Worm (Caenorhabditis elegans) whole organism, young adult: ENCODE measurements around the gene pssy-1.
A peak's percentile ranks its signal among the peaks of the same experiment; 100 is the strongest.

Experiments
- C17E4.6 ChIP-seq: fragments of 200-800 bp; sonication (Bioruptor generic); IDR thresholded peaks from 2 replicates; pipeline ENCODE4 v1.3.6; 2022; ENCODE audit warnings: missing genetic modification reagents, missing genetic modification characterization, missing compliant biosample characterization
- F10E7.11 ChIP-seq: sonication (generic microtip); optimal IDR thresholded peaks from 2 replicates; lab custom pipeline; 2017; ENCODE audit warnings: mild to moderate bottlenecking, missing genetic modification characterization, moderate library complexity, missing compliant biosample characterization
- F22D6.2 ChIP-seq: sonication (generic microtip); optimal IDR thresholded peaks from 2 replicates; lab custom pipeline; 2016; ENCODE audit warnings: mild to moderate bottlenecking, missing genetic modification characterization, missing compliant biosample characterization
- F23B12.7 ChIP-seq: sonication (generic microtip); optimal IDR thresholded peaks from 2 replicates; lab custom pipeline; 2017; ENCODE audit warnings: missing genetic modification characterization, mild to moderate bottlenecking, missing compliant biosample characterization, antibody characterized with exemption, moderate library complexity; ENCODE audit not compliant: insufficient read depth
- F37B4.10 ChIP-seq: fragments of 200-800 bp; sonication (Bioruptor generic); IDR thresholded peaks from 2 replicates; pipeline ENCODE4 v1.3.6; 2022; ENCODE audit warnings: missing genetic modification characterization, missing compliant biosample characterization
- F52B5.7 ChIP-seq: sonication (generic microtip); optimal IDR thresholded peaks from 2 replicates; lab custom pipeline; 2016; ENCODE audit warnings: mild to moderate bottlenecking, missing genetic modification characterization, missing compliant biosample characterization
- F57A8.1 ChIP-seq: fragments of 200-800 bp; sonication (Bioruptor generic); optimal IDR thresholded peaks from 2 replicates; lab custom pipeline; 2018; ENCODE audit warnings: mild to moderate bottlenecking, missing genetic modification characterization, moderate library complexity, missing compliant biosample characterization
- K11D2.4 ChIP-seq: fragments of 200-800 bp; sonication (Bioruptor generic); IDR thresholded peaks from 2 replicates; pipeline ENCODE4 v1.3.6; 2022; ENCODE audit warnings: missing genetic modification reagents, missing genetic modification characterization, missing compliant biosample characterization
- K12H6.12 ChIP-seq: fragments of 200-800 bp; sonication (Bioruptor generic); optimal IDR thresholded peaks from 2 replicates; lab custom pipeline; 2018; ENCODE audit warnings: mild to moderate bottlenecking, missing genetic modification characterization, missing compliant biosample characterization
- T07F8.4 ChIP-seq: sonication (generic microtip); optimal IDR thresholded peaks from 2 replicates; lab custom pipeline; 2016; ENCODE audit warnings: mild to moderate bottlenecking, missing genetic modification characterization, moderate library complexity, missing compliant biosample characterization
- T26A5.8 ChIP-seq: sonication (generic microtip); optimal IDR thresholded peaks from 2 replicates; lab custom pipeline; 2016; ENCODE audit warnings: missing genetic modification characterization, missing compliant biosample characterization
- ZK185.1 ChIP-seq: sonication (generic microtip); optimal IDR thresholded peaks from 2 replicates; lab custom pipeline; 2016; ENCODE audit warnings: mild to moderate bottlenecking, missing genetic modification characterization, missing compliant biosample characterization; ENCODE audit not compliant: poor library complexity, severe bottlenecking
- akir-1 ChIP-seq: fragments of 200-800 bp; sonication (Bioruptor generic); optimal IDR thresholded peaks from 2 replicates; lab custom pipeline; 2018; ENCODE audit warnings: mild to moderate bottlenecking, missing genetic modification characterization, moderate library complexity, missing compliant biosample characterization
- aptf-2 ChIP-seq: fragments of 200-800 bp; sonication (Bioruptor generic); conservative IDR thresholded peaks from 2 replicates; pipeline ENCODE4 v1.3.6; 2022; ENCODE audit warnings: missing genetic modification reagents, missing genetic modification characterization, missing compliant biosample characterization
- aptf-3 ChIP-seq: fragments of 200-800 bp; sonication (Bioruptor generic); IDR thresholded peaks from 2 replicates; pipeline ENCODE4 v1.3.6; 2022; ENCODE audit warnings: missing genetic modification characterization, missing compliant biosample characterization
- attf-5 ChIP-seq: fragments of 200-800 bp; sonication (Bioruptor generic); optimal IDR thresholded peaks from 2 replicates; lab custom pipeline; 2018; ENCODE audit warnings: mild to moderate bottlenecking, missing genetic modification characterization, missing compliant biosample characterization
- bed-2 ChIP-seq: fragments of 200-800 bp; sonication (Bioruptor generic); IDR thresholded peaks from 2 replicates; pipeline ENCODE4 v1.3.6; 2022; ENCODE audit warnings: missing genetic modification reagents, missing genetic modification characterization, missing compliant biosample characterization
- ceh-100 ChIP-seq: fragments of 200-800 bp; sonication (Bioruptor generic); IDR thresholded peaks from 2 replicates; pipeline ENCODE4 v1.3.6; 2022; ENCODE audit warnings: missing genetic modification reagents, missing genetic modification characterization, missing compliant biosample characterization
- ceh-27 ChIP-seq: fragments of 200-800 bp; sonication (Bioruptor generic); optimal IDR thresholded peaks from 2 replicates; lab custom pipeline; 2018; ENCODE audit warnings: mild to moderate bottlenecking, missing genetic modification characterization, moderate library complexity, missing compliant biosample characterization
- ceh-40 ChIP-seq: fragments of 200-800 bp; sonication (Bioruptor generic); IDR thresholded peaks from 2 replicates; pipeline ENCODE4 v1.3.6; 2022; ENCODE audit warnings: missing genetic modification characterization, missing compliant biosample characterization
- die-1 ChIP-seq: sonication (generic microtip); optimal IDR thresholded peaks from 2 replicates; lab custom pipeline; 2016; ENCODE audit warnings: missing genotype, mild to moderate bottlenecking, missing genetic modification characterization, missing compliant biosample characterization
- dox-1 ChIP-seq: fragments of 200-800 bp; sonication (Bioruptor generic); IDR thresholded peaks from 2 replicates; pipeline ENCODE4 v1.3.6; 2022; ENCODE audit warnings: missing genetic modification reagents, missing genetic modification characterization, missing compliant biosample characterization
- dpl-1 ChIP-seq: fragments of 150-350 bp; optimal IDR thresholded peaks from 2 replicates; lab custom pipeline; 2014; ENCODE audit warnings: missing biosample characterization, missing genetic modification reagents, missing genetic modification characterization
- egl-18 ChIP-seq: fragments of 200-800 bp; sonication (Bioruptor generic); IDR thresholded peaks from 2 replicates; pipeline ENCODE4 v1.3.6; 2022; ENCODE audit warnings: missing genetic modification reagents, missing genetic modification characterization, missing compliant biosample characterization
- ekl-4 ChIP-seq: fragments of 200-800 bp; sonication (Bioruptor generic); IDR thresholded peaks from 2 replicates; pipeline ENCODE4 v1.3.6; 2022; ENCODE audit warnings: missing genetic modification reagents, missing genetic modification characterization, missing compliant biosample characterization
- gei-17 ChIP-seq: fragments of 200-800 bp; sonication (Bioruptor generic); optimal IDR thresholded peaks from 2 replicates; lab custom pipeline; 2018; ENCODE audit warnings: mild to moderate bottlenecking, missing genetic modification characterization, missing compliant biosample characterization
- him-1 ChIP-seq: sonication (generic microtip); optimal IDR thresholded peaks from 2 replicates; lab custom pipeline; 2016; ENCODE audit warnings: missing genotype, missing genetic modification reagents, missing genetic modification characterization, missing compliant biosample characterization
- hmg-1.2 ChIP-seq: fragments of 200-800 bp; sonication (Bioruptor generic); IDR thresholded peaks from 2 replicates; pipeline ENCODE4 v1.3.6; 2022; ENCODE audit warnings: missing genetic modification reagents, missing genetic modification characterization, missing compliant biosample characterization
- hmg-20 ChIP-seq: fragments of 200-800 bp; sonication (Bioruptor generic); IDR thresholded peaks from 2 replicates; pipeline ENCODE4 v1.3.6; 2022; ENCODE audit warnings: missing genetic modification reagents, missing genetic modification characterization, missing compliant biosample characterization
- let-607 ChIP-seq, 2 experiments: fragments of 200-800 bp in 1 of 2; sonication (Bioruptor generic) in 1 of 2; sonication (generic microtip) in 1 of 2; optimal IDR thresholded peaks; 2 replicates each; lab custom pipeline; 2016 to 2018; ENCODE audit warnings: mild to moderate bottlenecking in 2 of 2, missing compliant biosample characterization in 2 of 2, missing genetic modification characterization in 2 of 2, moderate library complexity in 2 of 2, missing genotype in 1 of 2
- lin-54 ChIP-seq: fragments of 200-800 bp; sonication (Bioruptor generic); optimal IDR thresholded peaks from 2 replicates; lab custom pipeline; 2018; ENCODE audit warnings: mild to moderate bottlenecking, missing genetic modification characterization, missing compliant biosample characterization
- lir-1 ChIP-seq: fragments of 200-800 bp; sonication (Bioruptor generic); conservative IDR thresholded peaks from 2 replicates; pipeline ENCODE4 v1.3.6; 2022; ENCODE audit warnings: missing genetic modification reagents, missing genetic modification characterization, missing compliant biosample characterization
- madf-3 ChIP-seq: fragments of 200-800 bp; sonication (Bioruptor generic); IDR thresholded peaks from 2 replicates; pipeline ENCODE4 v1.3.6; 2022; ENCODE audit warnings: missing genetic modification reagents, missing genetic modification characterization, missing compliant biosample characterization
- madf-6 ChIP-seq: fragments of 200-800 bp; sonication (Bioruptor generic); IDR thresholded peaks from 2 replicates; pipeline ENCODE4 v1.3.6; 2022; ENCODE audit warnings: missing genetic modification reagents, missing genetic modification characterization, missing compliant biosample characterization
- mel-28 ChIP-seq: sonication (generic microtip); optimal IDR thresholded peaks from 2 replicates; lab custom pipeline; 2016; ENCODE audit warnings: borderline replicate concordance, mild to moderate bottlenecking, missing genetic modification characterization, missing compliant biosample characterization
- nfya-1 ChIP-seq: sonication (generic microtip); optimal IDR thresholded peaks from 2 replicates; lab custom pipeline; 2017; ENCODE audit warnings: antibody characterized with exemption, missing compliant biosample characterization, missing genetic modification characterization, borderline replicate concordance; ENCODE audit not compliant: insufficient read depth
- nhr-27 ChIP-seq: fragments of 200-800 bp; sonication (Bioruptor generic); optimal IDR thresholded peaks from 2 replicates; lab custom pipeline; 2018; ENCODE audit warnings: mild to moderate bottlenecking, missing genetic modification characterization, moderate library complexity, missing compliant biosample characterization
- pha-4 ChIP-seq: fragments of 150-350 bp; sonication (generic microtip); optimal IDR thresholded peaks from 2 replicates; lab custom pipeline; 2014; ENCODE audit warnings: missing biosample characterization, missing genetic modification reagents, missing genetic modification characterization
- rcor-1 ChIP-seq: fragments of 200-800 bp; sonication (Bioruptor generic); IDR thresholded peaks from 2 replicates; pipeline ENCODE4 v1.3.6; 2022; ENCODE audit warnings: missing genetic modification reagents, missing genetic modification characterization, missing compliant biosample characterization
- repo-1 ChIP-seq: sonication (generic microtip); optimal IDR thresholded peaks from 2 replicates; lab custom pipeline; 2017; ENCODE audit warnings: mild to moderate bottlenecking, missing genetic modification characterization, missing compliant biosample characterization
- rpc-1 ChIP-seq, 2 experiments: fragments of 150-350 bp in 1 of 2; sonication (generic microtip) in 1 of 2; optimal IDR thresholded peaks; 2 replicates each; lab custom pipeline; 2014 to 2018; ENCODE audit warnings: missing biosample characterization in 1 of 2, missing genetic modification characterization in 1 of 2, missing genetic modification reagents in 1 of 2, missing genotype in 1 of 2
- somi-1 ChIP-seq: fragments of 200-800 bp; sonication (Bioruptor generic); optimal IDR thresholded peaks from 2 replicates; lab custom pipeline; 2018; ENCODE audit warnings: mild to moderate bottlenecking, missing genetic modification characterization, missing compliant biosample characterization
- sptf-2 ChIP-seq: fragments of 200-800 bp; sonication (Bioruptor generic); optimal IDR thresholded peaks from 2 replicates; lab custom pipeline; 2018; ENCODE audit warnings: mild to moderate bottlenecking, missing genetic modification characterization, missing compliant biosample characterization
- unc-130 ChIP-seq: sonication (generic microtip); optimal IDR thresholded peaks from 2 replicates; lab custom pipeline; 2016; ENCODE audit warnings: missing genetic modification reagents, missing genetic modification characterization, missing compliant biosample characterization
- xnd-1 ChIP-seq: sonication (generic microtip); optimal IDR thresholded peaks from 2 replicates; lab custom pipeline; 2016; ENCODE audit warnings: missing genotype, missing genetic modification reagents, missing genetic modification characterization, missing compliant biosample characterization
- zim-3 ChIP-seq: sonication (generic microtip); optimal IDR thresholded peaks from 2 replicates; lab custom pipeline; 2017; ENCODE audit warnings: mild to moderate bottlenecking, missing genetic modification characterization, moderate library complexity, missing compliant biosample characterization
- ztf-22 ChIP-seq: fragments of 200-800 bp; sonication (Bioruptor generic); optimal IDR thresholded peaks from 2 replicates; lab custom pipeline; 2018; ENCODE audit warnings: mild to moderate bottlenecking, missing genetic modification characterization, moderate library complexity, missing compliant biosample characterization
- ztf-25 ChIP-seq: fragments of 200-800 bp; sonication (Bioruptor generic); IDR thresholded peaks from 2 replicates; pipeline ENCODE4 v1.3.6; 2022; ENCODE audit warnings: missing genetic modification reagents, missing genetic modification characterization, missing compliant biosample characterization

The pssy-1 gene

ce11 chrX:9932226-9932773 lies 33.1 kb upstream of the pssy-1 start, which contains the start of gene tsp-21 (continued):
- TF ChIP-seq ceh-27 (GFP tag; lab: Kevin White, UChicago) (peak; percentile 89), hmg-20 (GFP tag; lab: Robert Waterston, UW) (no peak), ZK185.1 (tag; lab: Kevin White, UChicago) (no peak), ztf-22 (GFP tag; lab: Kevin White, UChicago) (no peak), C17E4.6 (peak; percentile 59; the same call in 1 of the 2 replicates), ekl-4 (GFP tag; lab: Robert Waterston, UW) (no peak), egl-18 (GFP tag; lab: Robert Waterston, UW) (no peak), hmg-1.2 (GFP tag; lab: Robert Waterston, UW) (peak; percentile 74; the same call in 1 of the 2 replicates), pha-4 (tag; lab: Kevin White, UChicago) (no peak), lin-54 (GFP tag; lab: Kevin White, UChicago) (peak; percentile 9), aptf-3 (no peak), lir-1 (GFP tag; lab: Robert Waterston, UW) (peak; percentile 92), repo-1 (tag; lab: Kevin White, UChicago) (peak; percentile 44), him-1 (tag; lab: Kevin White, UChicago) (no peak), F23B12.7 (tag; lab: Kevin White, UChicago) (no peak), rpc-1 (optimal IDR thresholded peaks at IDR 0.05; lab: Kevin White, UChicago) (no peak), rpc-1 (tag; optimal IDR thresholded peaks at IDR 0.05; lab: Kevin White, UChicago) (no peak), nfya-1 (tag; lab: Kevin White, UChicago) (no peak), let-607 (tag; optimal IDR thresholded peaks at IDR 0.05; lab: Kevin White, UChicago) (peak in 1 of 2 experiments; percentile 36), rcor-1 (GFP tag; lab: Robert Waterston, UW) (peak; percentile 31; the same call in 1 of the 2 replicates), dpl-1 (GFP tag; lab: Kevin White, UChicago) (no peak), ceh-40 (GFP tag; lab: Robert Waterston, UW) (no peak), madf-6 (GFP tag; lab: Robert Waterston, UW) (no peak), attf-5 (GFP tag; lab: Kevin White, UChicago) (peak; percentile 60), F52B5.7 (tag; lab: Kevin White, UChicago) (no peak), gei-17 (peak; percentile 77), die-1 (tag; lab: Kevin White, UChicago) (peak; percentile 11), K11D2.4 (GFP tag; lab: Robert Waterston, UW) (no peak), madf-3 (GFP tag; lab: Robert Waterston, UW) (no peak), ceh-100 (GFP tag; lab: Robert Waterston, UW) (no peak), F57A8.1 (peak; percentile 27), akir-1 (GFP tag; lab: Kevin White, UChicago) (no peak), bed-2 (GFP tag; lab: Robert Waterston, UW) (no peak), K12H6.12 (tag; lab: Kevin White, UChicago) (peak; percentile 61), nhr-27 (tag; lab: Kevin White, UChicago) (no peak), zim-3 (tag; lab: Kevin White, UChicago) (no peak), F37B4.10 (GFP tag; lab: Robert Waterston, UW) (no peak), xnd-1 (tag; lab: Kevin White, UChicago) (no peak), sptf-2 (GFP tag; lab: Kevin White, UChicago) (no peak), F22D6.2 (no peak), unc-130 (GFP tag; lab: Kevin White, UChicago) (no peak), ztf-25 (GFP tag; lab: Robert Waterston, UW) (no peak), T26A5.8 (no peak), dox-1 (GFP tag; lab: Robert Waterston, UW) (peak; percentile 88; the same call in 1 of the 2 replicates), somi-1 (GFP tag; lab: Kevin White, UChicago) (peak; percentile 11), T07F8.4 (tag; lab: Kevin White, UChicago) (no peak), F10E7.11 (tag; lab: Kevin White, UChicago) (no peak), mel-28 (tag; lab: Kevin White, UChicago) (no peak), aptf-2 (no peak)
